Worm (Caenorhabditis elegans): ENCODE data around the gene F47B10.6.

F47B10.6 gene

DNA sequence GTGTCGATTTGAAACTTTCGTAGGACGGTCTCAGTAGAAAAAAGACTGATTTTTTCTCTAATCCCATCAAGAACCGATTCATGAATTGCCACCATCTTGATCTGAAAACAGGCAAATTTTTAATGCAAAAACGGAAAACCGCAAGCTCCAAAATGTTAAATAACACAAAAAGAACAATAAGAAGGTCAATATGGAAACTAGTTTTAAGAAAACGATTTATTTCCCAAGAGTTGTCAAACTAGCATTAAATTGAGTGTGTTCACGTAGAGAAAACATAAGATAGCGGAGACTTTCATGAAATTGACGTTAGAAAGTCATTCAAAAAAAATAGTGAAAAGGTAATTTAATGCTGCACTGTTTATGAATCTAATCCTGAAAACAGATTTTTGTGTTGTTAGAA, 25.7 kb downstream of the F47B10.6 start, which contains the start of gene F47B10.9:
F47B10.9 (minus strand) TSS at position 101 of the 400 bp plus-strand sequence.
- no peak for TF ChIP-seq cnd-1 (tag; optimal IDR thresholded peaks at IDR 0.05)
- TF ChIP-seq unc-39 (tag; optimal IDR thresholded peaks at IDR 0.05) = no peak
- TF ChIP-seq mep-1 (tag; optimal IDR thresholded peaks at IDR 0.05) = no peak
- no peak for TF ChIP-seq lin-32 (GFP tag; optimal IDR thresholded peaks at IDR 0.05)
- no peak for TF ChIP-seq nhr-76 (tag; optimal IDR thresholded peaks at IDR 0.05)
- no peak for TF ChIP-seq unc-62 (GFP tag; optimal IDR thresholded peaks at IDR 0.05)
- TF ChIP-seq lsy-2 (tag; optimal IDR thresholded peaks at IDR 0.05) = no peak

DNA sequence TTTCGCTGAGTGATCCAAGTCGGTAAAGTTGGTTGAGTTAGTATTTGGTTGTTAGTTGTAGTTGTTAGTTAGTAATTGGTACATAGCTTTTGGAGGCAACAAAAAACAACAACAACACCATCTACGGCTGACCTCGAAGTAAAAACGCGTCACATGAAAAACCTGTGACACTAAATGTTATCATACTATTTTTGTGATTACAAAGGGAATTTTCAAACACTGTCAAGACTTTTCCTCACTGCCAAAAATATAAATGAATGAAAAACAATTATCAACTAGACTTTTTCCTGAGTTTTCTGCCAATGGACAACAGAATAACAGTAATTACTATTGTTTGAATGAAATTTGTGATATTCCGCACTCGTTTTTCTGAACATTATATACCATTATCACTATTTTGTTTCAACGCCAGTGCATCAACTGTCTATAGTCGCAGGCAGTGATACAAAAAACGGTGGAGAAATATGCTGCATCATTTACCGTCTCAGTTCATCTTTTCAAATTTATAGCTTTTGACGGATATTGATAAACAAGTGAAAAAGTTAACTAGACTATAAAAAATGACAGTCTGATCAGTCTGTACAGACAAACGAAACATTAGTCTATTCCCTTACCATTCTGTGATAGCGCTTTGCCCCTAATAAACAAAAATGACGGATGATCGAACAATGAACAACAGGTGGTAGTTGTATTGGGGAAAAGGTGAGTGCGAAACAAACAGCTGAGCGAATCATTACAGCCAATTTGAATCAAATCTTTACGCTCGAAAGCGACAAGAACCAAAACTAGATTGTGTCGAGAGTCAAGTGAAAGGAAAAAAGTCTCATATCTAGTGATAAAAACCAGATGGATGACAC, 26.3 kb downstream of the F47B10.6 start:
- no peak for TF ChIP-seq ceh-83 (GFP tag; optimal IDR thresholded peaks at IDR 0.05)
- TF ChIP-seq hlh-1 (tag; optimal IDR thresholded peaks at IDR 0.05) = peak; percentile 43
- TF ChIP-seq nhr-76 (tag; optimal IDR thresholded peaks at IDR 0.05) = no peak
- TF ChIP-seq ceh-43 (GFP tag; optimal IDR thresholded peaks at IDR 0.05) = no peak

DNA sequence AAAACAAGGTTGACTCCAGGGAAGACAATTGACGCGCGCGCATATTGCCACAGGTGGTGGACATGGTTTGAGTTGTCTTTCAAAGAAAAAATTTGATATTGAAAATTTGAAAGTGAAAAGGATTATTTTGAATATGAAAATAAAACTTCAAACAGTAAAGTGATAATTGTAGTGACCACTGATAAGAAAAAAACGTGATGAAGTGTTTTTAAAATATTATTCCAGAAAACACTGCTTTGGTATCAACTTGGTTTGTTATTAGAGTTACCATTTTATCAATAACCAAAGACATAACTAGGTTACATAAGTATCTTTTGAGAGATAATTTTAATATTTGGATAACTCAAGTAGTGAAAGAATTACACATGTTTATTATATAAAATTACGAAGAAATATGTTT, 27.9 kb downstream of the F47B10.6 start:
- TF ChIP-seq unc-120 (tag; optimal IDR thresholded peaks at IDR 0.05; ENCODE audit: poor library complexity, severe bottlenecking) (no peak), mep-1 (tag; optimal IDR thresholded peaks at IDR 0.05) (no peak), pha-4 (tag; optimal IDR thresholded peaks at IDR 0.05) (no peak), elt-1 (tag; optimal IDR thresholded peaks at IDR 0.05; ENCODE audit: borderline replicate concordance, insufficient read depth) (no peak), M03D4.4 (tag; optimal IDR thresholded peaks at IDR 0.05) (no peak), mab-5 (tag; optimal IDR thresholded peaks at IDR 0.05) (no peak), ceh-39 (tag; optimal IDR thresholded peaks at IDR 0.05) (no peak), sptf-1 (tag; optimal IDR thresholded peaks at IDR 0.05) (no peak), sem-2 (GFP tag; optimal IDR thresholded peaks at IDR 0.05) (no peak), ces-1 (GFP tag; optimal IDR thresholded peaks at IDR 0.05) (no peak), lin-32 (GFP tag; optimal IDR thresholded peaks at IDR 0.05) (no peak), cnd-1 (tag; optimal IDR thresholded peaks at IDR 0.05) (no peak)

DNA sequence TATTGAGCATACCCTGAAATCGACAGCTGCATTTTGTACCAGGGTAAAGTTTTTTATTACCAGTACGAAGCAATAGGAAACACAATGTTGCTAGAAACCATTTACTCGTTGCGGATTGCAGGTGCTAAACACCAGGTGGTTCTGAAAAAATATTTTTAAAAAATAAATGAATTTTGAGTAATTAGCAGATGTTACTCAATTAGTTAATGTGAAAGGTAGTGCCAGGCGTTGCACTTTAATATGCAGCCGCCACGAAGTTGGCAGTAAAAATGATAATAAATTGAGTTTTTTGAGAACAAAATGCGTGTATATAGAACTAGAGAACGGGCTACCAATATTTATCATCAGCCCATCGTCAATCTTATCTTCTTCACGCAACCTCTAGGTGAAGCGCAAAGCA, 31.3 kb downstream of the F47B10.6 start, which contains the start of gene nstp-9:
nstp-9 (minus strand) TSS at position 101 of the 400 bp plus-strand sequence.
- no peak for TF ChIP-seq lsy-2 (tag; optimal IDR thresholded peaks at IDR 0.05)
- no peak for TF ChIP-seq ham-2 (GFP tag; optimal IDR thresholded peaks at IDR 0.05)
- TF ChIP-seq sem-2 (GFP tag; optimal IDR thresholded peaks at IDR 0.05) = no peak
- TF ChIP-seq hlh-1 (tag; optimal IDR thresholded peaks at IDR 0.05) = no peak
- TF ChIP-seq ceh-83 (GFP tag; optimal IDR thresholded peaks at IDR 0.05) = no peak
- no peak for TF ChIP-seq nhr-76 (tag; optimal IDR thresholded peaks at IDR 0.05)
- TF ChIP-seq unc-39 (tag; optimal IDR thresholded peaks at IDR 0.05) = no peak
- no peak for TF ChIP-seq flh-1 (GFP tag; optimal IDR thresholded peaks at IDR 0.05)
- TF ChIP-seq mls-2 (tag; optimal IDR thresholded peaks at IDR 0.05) = no peak
- no peak for TF ChIP-seq ceh-39 (tag; optimal IDR thresholded peaks at IDR 0.05)
- TF ChIP-seq unc-62 (GFP tag; optimal IDR thresholded peaks at IDR 0.05) = no peak

DNA sequence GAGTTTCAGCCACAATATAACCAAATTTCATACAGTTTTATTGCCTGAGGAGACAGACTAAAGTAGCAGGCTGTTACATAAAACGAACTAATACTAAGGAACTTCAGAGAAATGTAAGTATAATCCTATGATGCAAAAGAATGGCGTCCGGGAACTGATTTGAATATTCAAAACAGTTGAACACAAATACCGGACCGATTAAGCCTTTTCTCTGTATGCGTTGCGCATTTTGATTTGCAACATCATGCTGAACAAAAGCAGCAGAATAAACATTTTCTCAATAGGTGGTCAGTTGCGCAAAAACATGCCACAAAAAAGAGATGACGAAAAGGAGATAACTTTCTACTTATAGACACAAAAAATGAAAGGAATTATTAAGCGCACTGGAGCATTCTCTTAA, 35.7 kb downstream of the F47B10.6 start:
- TF ChIP-seq M03D4.4 (tag; optimal IDR thresholded peaks at IDR 0.05) (no peak), flh-1 (GFP tag; optimal IDR thresholded peaks at IDR 0.05) (no peak), nhr-237 (tag; optimal IDR thresholded peaks at IDR 0.05) (no peak), elt-3 (tag; optimal IDR thresholded peaks at IDR 0.05) (no peak), sptf-1 (tag; optimal IDR thresholded peaks at IDR 0.05) (no peak), hlh-1 (tag; optimal IDR thresholded peaks at IDR 0.05) (no peak), nhr-2 (tag; optimal IDR thresholded peaks at IDR 0.05) (no peak)

DNA sequence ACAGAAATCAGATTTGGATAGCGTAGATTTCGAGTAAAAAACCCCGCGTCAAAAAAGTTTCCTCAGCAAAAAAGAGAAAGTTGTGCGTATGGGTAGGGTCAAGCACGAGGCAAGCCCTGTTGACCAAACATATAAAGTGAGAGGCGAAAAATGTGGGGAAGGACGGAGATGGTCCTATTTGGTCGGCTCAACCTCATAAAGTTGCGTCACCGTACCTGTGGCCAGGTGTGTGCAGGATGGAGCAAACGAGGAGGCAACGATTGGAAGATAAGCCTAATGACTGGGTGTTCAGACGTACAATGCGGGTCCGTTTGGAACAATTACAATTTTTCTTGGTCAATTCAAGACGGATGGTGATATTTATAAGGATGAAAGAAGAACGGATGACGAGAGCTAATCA, 38.8 kb downstream of the F47B10.6 start:
- TF ChIP-seq nhr-76 (tag; optimal IDR thresholded peaks at IDR 0.05) (no peak), nhr-2 (tag; optimal IDR thresholded peaks at IDR 0.05) (peak; percentile 57), lin-32 (GFP tag; optimal IDR thresholded peaks at IDR 0.05) (peak; percentile 68), zip-8 (tag; optimal IDR thresholded peaks at IDR 0.05) (peak; percentile 34)
